Worm (Caenorhabditis elegans): ENCODE data around the gene C25F9.8.

The C25F9.8 gene

ce11 chrV:19394750-19395149, at the start of gene C25F9.8:
Gene C25F9.8 (plus strand): TSS chrV:19395050.
- no peak for TF ChIP-seq pes-1 (GFP tag; IDR thresholded peaks at IDR 0.05)
- no peak for TF ChIP-seq tbx-37 (GFP tag; conservative IDR thresholded peaks at IDR 0.05)
- no peak for TF ChIP-seq ceh-36 (tag; optimal IDR thresholded peaks at IDR 0.05)
- no peak for TF ChIP-seq ceh-13 (GFP tag; optimal IDR thresholded peaks at IDR 0.05)
- TF ChIP-seq hmg-4 (GFP tag; optimal IDR thresholded peaks at IDR 0.05) = no peak
- TF ChIP-seq ets-7 (tag; optimal IDR thresholded peaks at IDR 0.05) = no peak
- no peak for TF ChIP-seq F13C5.2 (tag; optimal IDR thresholded peaks at IDR 0.05)

DNA sequence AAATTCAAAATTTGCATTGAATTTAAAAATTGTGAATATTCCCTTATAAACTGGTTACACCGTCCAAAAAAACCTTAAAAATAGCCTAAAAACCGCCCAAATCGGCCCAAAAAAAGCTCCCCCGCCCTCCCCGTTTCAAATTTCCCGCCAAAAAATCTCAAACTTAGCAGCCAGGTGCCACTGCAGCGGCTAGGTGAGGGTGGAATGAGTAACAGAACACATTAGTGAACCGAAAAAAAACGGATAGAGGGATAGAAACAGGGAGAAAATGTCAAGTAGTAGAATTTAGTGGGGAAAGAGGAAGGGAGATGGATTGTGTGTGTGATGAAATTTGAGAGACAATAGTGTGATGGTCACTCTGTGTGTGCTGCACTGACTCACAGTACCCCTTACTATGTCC, 42.9 kb upstream of the C25F9.8 start:
- TF ChIP-seq hmbx-1 (tag; optimal IDR thresholded peaks at IDR 0.05) (no peak), tra-4 (tag; optimal IDR thresholded peaks at IDR 0.05) (no peak), tbx-11 (GFP tag; IDR thresholded peaks at IDR 0.05) (no peak), tbx-37 (GFP tag; conservative IDR thresholded peaks at IDR 0.05) (no peak), ets-7 (tag; optimal IDR thresholded peaks at IDR 0.05) (no peak), F13C5.2 (tag; optimal IDR thresholded peaks at IDR 0.05) (no peak), ceh-36 (tag; optimal IDR thresholded peaks at IDR 0.05) (no peak), B0310.2 (tag; optimal IDR thresholded peaks at IDR 0.05) (no peak), scrt-1 (GFP tag; IDR thresholded peaks at IDR 0.05) (no peak)

DNA sequence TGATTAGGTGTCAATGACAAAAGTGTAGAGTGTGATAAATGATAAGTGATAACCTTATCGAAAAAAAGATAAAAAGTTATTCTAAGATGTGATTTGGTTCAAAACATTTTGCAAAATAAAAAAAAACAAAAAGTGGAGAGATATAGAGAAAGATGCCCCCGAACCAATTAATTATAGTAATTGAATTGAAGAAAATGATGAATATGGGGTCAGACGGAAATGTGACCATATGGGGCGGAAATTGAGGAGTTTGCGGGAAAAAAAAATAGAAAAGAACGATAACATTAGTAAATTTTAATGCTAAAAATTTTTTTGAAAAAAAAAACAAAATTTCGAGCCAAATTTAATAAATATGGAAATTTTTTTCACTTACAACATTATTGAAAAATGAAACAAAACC, 40.3 kb upstream of the C25F9.8 start:
- no peak for TF ChIP-seq ceh-13 (GFP tag; optimal IDR thresholded peaks at IDR 0.05)
- TF ChIP-seq sea-1 (GFP tag; conservative IDR thresholded peaks at IDR 0.05) = no peak
- no peak for TF ChIP-seq B0310.2 (tag; optimal IDR thresholded peaks at IDR 0.05)
- no peak for TF ChIP-seq ets-7 (tag; optimal IDR thresholded peaks at IDR 0.05)
- TF ChIP-seq ceh-36 (tag; optimal IDR thresholded peaks at IDR 0.05) = no peak
- no peak for TF ChIP-seq tbx-37 (GFP tag; conservative IDR thresholded peaks at IDR 0.05)
- no peak for TF ChIP-seq flt-1 (GFP tag; IDR thresholded peaks at IDR 0.05)
- no peak for TF ChIP-seq hmbx-1 (tag; optimal IDR thresholded peaks at IDR 0.05)
- TF ChIP-seq pes-1 (GFP tag; IDR thresholded peaks at IDR 0.05) = no peak
- TF ChIP-seq scrt-1 (GFP tag; IDR thresholded peaks at IDR 0.05) = no peak

ce11 chrV:19355219-19355618, 39.6 kb upstream of the C25F9.8 start:
- TF ChIP-seq scrt-1 (GFP tag; IDR thresholded peaks at IDR 0.05) (no peak), pes-1 (GFP tag; IDR thresholded peaks at IDR 0.05) (no peak), tbx-37 (GFP tag; conservative IDR thresholded peaks at IDR 0.05) (no peak), sea-1 (GFP tag; conservative IDR thresholded peaks at IDR 0.05) (no peak), F13C5.2 (tag; optimal IDR thresholded peaks at IDR 0.05) (no peak), B0310.2 (tag; optimal IDR thresholded peaks at IDR 0.05) (no peak)

DNA sequence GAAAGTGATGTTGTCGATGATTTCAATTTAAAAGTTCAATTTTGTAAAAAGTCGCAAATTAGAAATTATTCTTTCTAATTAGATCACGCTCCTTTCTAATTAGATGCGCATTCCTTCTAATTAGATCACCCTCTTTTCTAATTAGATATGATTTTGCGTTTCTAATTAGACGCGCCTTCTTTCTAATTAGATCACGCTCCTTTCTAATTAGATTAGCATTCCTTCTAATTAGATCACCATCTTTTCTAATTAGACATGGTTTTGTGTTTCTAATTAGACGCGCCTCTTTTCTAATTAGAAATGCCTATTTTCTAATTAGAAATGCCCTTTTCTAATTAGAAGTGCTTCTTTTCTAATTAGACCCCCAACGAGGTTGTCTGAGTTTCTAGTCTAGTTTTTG, 38.1 kb upstream of the C25F9.8 start:
- no peak for TF ChIP-seq tbx-37 (GFP tag; conservative IDR thresholded peaks at IDR 0.05)
- TF ChIP-seq ceh-36 (tag; optimal IDR thresholded peaks at IDR 0.05) = no peak
- TF ChIP-seq F13C5.2 (tag; optimal IDR thresholded peaks at IDR 0.05) = no peak
- no peak for TF ChIP-seq B0310.2 (tag; optimal IDR thresholded peaks at IDR 0.05)
- TF ChIP-seq tra-4 (tag; optimal IDR thresholded peaks at IDR 0.05) = no peak
- no peak for TF ChIP-seq tbx-11 (GFP tag; IDR thresholded peaks at IDR 0.05)
- TF ChIP-seq hmbx-1 (tag; optimal IDR thresholded peaks at IDR 0.05) = no peak
- TF ChIP-seq pes-1 (GFP tag; IDR thresholded peaks at IDR 0.05) = no peak
- no peak for TF ChIP-seq ama-1 (optimal IDR thresholded peaks at IDR 0.05)
- no peak for TF ChIP-seq hmg-4 (GFP tag; optimal IDR thresholded peaks at IDR 0.05)
- no peak for TF ChIP-seq aly-1 (tag; optimal IDR thresholded peaks at IDR 0.05)

DNA sequence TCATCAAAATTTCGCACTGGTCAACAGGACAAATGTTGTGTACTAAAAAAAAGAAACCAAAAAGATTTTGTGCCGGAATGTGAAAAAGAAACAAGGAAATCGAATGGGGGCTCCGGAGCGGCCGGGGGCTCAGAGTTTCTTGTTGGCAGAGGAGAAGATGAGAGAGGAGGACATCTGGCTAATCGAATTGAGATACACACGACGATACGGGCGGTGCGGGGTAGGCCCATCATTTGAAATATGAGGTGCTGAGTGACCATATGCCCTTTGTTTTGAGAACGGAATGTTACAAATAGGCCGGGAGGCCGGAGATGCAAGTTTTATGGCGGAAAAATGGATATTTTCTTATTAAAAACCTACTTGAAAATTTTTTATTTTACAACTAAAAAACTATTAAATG, 36.8 kb upstream of the C25F9.8 start:
- TF ChIP-seq B0310.2 (tag; optimal IDR thresholded peaks at IDR 0.05) (no peak), aly-1 (tag; optimal IDR thresholded peaks at IDR 0.05) (no peak), hmbx-1 (tag; optimal IDR thresholded peaks at IDR 0.05) (no peak), hnd-1 (tag; optimal IDR thresholded peaks at IDR 0.05) (no peak), F13C5.2 (tag; optimal IDR thresholded peaks at IDR 0.05) (no peak), tra-4 (tag; optimal IDR thresholded peaks at IDR 0.05) (no peak), ceh-13 (GFP tag; optimal IDR thresholded peaks at IDR 0.05) (no peak), hmg-4 (GFP tag; optimal IDR thresholded peaks at IDR 0.05) (no peak), tbx-37 (GFP tag; conservative IDR thresholded peaks at IDR 0.05) (no peak), sea-1 (GFP tag; conservative IDR thresholded peaks at IDR 0.05) (no peak), ceh-36 (tag; optimal IDR thresholded peaks at IDR 0.05) (no peak), flt-1 (GFP tag; IDR thresholded peaks at IDR 0.05) (no peak), ets-7 (tag; optimal IDR thresholded peaks at IDR 0.05) (no peak), tbx-11 (GFP tag; IDR thresholded peaks at IDR 0.05) (no peak), scrt-1 (GFP tag; IDR thresholded peaks at IDR 0.05) (no peak), ama-1 (optimal IDR thresholded peaks at IDR 0.05) (no peak), pes-1 (GFP tag; IDR thresholded peaks at IDR 0.05) (no peak)

DNA sequence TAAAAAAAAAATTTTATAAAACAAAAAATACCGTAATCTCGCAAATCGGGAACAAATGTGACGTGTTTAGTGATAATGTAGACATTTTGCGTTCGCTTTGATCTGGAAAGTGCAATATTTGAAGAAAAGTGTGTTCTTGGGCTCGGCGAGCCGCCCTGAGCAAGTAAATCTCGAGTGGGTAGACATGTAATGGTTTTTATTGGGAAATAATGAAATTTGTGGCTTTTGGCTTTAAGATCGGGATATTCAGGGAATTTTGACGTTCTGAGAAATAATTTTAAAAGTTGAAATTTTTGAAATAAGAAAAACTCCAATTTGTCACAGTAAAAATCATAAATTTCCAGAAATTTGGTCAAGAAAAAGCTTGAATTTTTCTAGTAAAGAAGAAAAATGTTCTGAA, 32.3 kb upstream of the C25F9.8 start, which contains the start of gene C14B4.2:
Gene C14B4.2 (minus strand): TSS at position 101 of the 400 bp plus-strand sequence.
- no peak for TF ChIP-seq F13C5.2 (tag; optimal IDR thresholded peaks at IDR 0.05)
- no peak for TF ChIP-seq ceh-13 (GFP tag; optimal IDR thresholded peaks at IDR 0.05)
- TF ChIP-seq tbx-37 (GFP tag; conservative IDR thresholded peaks at IDR 0.05) = no peak
- TF ChIP-seq ama-1 (optimal IDR thresholded peaks at IDR 0.05) = no peak
- TF ChIP-seq tra-4 (tag; optimal IDR thresholded peaks at IDR 0.05) = no peak
- TF ChIP-seq hnd-1 (tag; optimal IDR thresholded peaks at IDR 0.05) = no peak
- no peak for TF ChIP-seq scrt-1 (GFP tag; IDR thresholded peaks at IDR 0.05)
- no peak for TF ChIP-seq aly-1 (tag; optimal IDR thresholded peaks at IDR 0.05)
- no peak for TF ChIP-seq hmbx-1 (tag; optimal IDR thresholded peaks at IDR 0.05)
- no peak for TF ChIP-seq pes-1 (GFP tag; IDR thresholded peaks at IDR 0.05)
- TF ChIP-seq flt-1 (GFP tag; IDR thresholded peaks at IDR 0.05) = no peak
- no peak for TF ChIP-seq tbx-11 (GFP tag; IDR thresholded peaks at IDR 0.05)
- no peak for TF ChIP-seq hmg-4 (GFP tag; optimal IDR thresholded peaks at IDR 0.05)
- no peak for TF ChIP-seq ceh-36 (tag; optimal IDR thresholded peaks at IDR 0.05)
- no peak for TF ChIP-seq sea-1 (GFP tag; conservative IDR thresholded peaks at IDR 0.05)
- TF ChIP-seq ets-7 (tag; optimal IDR thresholded peaks at IDR 0.05) = no peak
- TF ChIP-seq B0310.2 (tag; optimal IDR thresholded peaks at IDR 0.05) = no peak

DNA sequence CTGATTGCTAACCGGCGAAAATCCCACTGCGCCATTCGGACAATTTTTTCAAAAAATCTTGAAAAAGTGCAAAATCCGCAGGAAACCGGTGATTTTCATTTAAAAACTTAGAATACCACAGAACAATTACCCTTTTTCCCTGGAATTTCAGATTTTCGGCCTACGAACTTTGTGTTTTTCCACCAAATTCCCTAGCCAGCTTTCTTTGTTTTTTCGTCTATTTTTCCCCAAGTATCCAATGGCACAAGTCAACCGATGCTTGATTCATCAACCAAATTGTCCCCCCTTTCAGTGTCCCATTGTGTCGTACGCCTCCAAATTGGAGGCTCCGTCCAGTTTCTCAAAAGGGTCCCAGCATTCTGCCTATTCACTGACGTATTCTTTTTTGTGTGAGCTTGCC, 24.7 kb upstream of the C25F9.8 start, which contains the start of gene Y43F8A.1:
Gene Y43F8A.1 (plus strand): TSS at position 301 of the 400 bp plus-strand sequence.
- TF ChIP-seq F13C5.2 (tag; optimal IDR thresholded peaks at IDR 0.05) (no peak), B0310.2 (tag; optimal IDR thresholded peaks at IDR 0.05) (no peak), ets-7 (tag; optimal IDR thresholded peaks at IDR 0.05) (no peak), ceh-13 (GFP tag; optimal IDR thresholded peaks at IDR 0.05) (no peak), hmg-4 (GFP tag; optimal IDR thresholded peaks at IDR 0.05) (no peak), flt-1 (GFP tag; IDR thresholded peaks at IDR 0.05) (no peak), sea-1 (GFP tag; conservative IDR thresholded peaks at IDR 0.05) (no peak), tra-4 (tag; optimal IDR thresholded peaks at IDR 0.05) (no peak), tbx-11 (GFP tag; IDR thresholded peaks at IDR 0.05) (no peak), scrt-1 (GFP tag; IDR thresholded peaks at IDR 0.05) (no peak), hmbx-1 (tag; optimal IDR thresholded peaks at IDR 0.05) (no peak), ceh-36 (tag; optimal IDR thresholded peaks at IDR 0.05) (no peak), tbx-37 (GFP tag; conservative IDR thresholded peaks at IDR 0.05) (no peak), hnd-1 (tag; optimal IDR thresholded peaks at IDR 0.05) (no peak), ama-1 (optimal IDR thresholded peaks at IDR 0.05) (no peak), pes-1 (GFP tag; IDR thresholded peaks at IDR 0.05) (no peak), aly-1 (tag; optimal IDR thresholded peaks at IDR 0.05) (no peak)

Measured in whole organism, early embryonic.